Fruit fly (Drosophila melanogaster) whole organism, embryonic: ENCODE measurements around the gene CG32642.

Experiments used
- CG3065 ChIP-seq: fragments of 200-800 bp; sonication (Bioruptor generic); optimal IDR thresholded peaks from 2 replicates; lab custom pipeline; 2016; ENCODE audit warnings: missing biosample characterization, missing genetic modification characterization
- CG3407 ChIP-seq: fragments of 200-800 bp; sonication (Bioruptor generic); optimal IDR thresholded peaks from 2 replicates; lab custom pipeline; 2018; ENCODE audit warnings: missing biosample characterization, mild to moderate bottlenecking, missing genetic modification characterization
- CG4617 ChIP-seq: fragments of 200-800 bp; sonication (Bioruptor generic); optimal IDR thresholded peaks from 3 replicates; lab custom pipeline; 2016; ENCODE audit warnings: missing biosample characterization, missing genetic modification characterization, borderline replicate concordance
- E2f2 ChIP-seq: fragments of 200-800 bp; sonication (Bioruptor generic); IDR thresholded peaks from 2 replicates; pipeline ENCODE4 v1.3.6; 2022; ENCODE audit warnings: missing biosample characterization, missing genetic modification characterization
- Xrp1 ChIP-seq: fragments of 200-800 bp; sonication (Bioruptor generic); IDR thresholded peaks from 2 replicates; pipeline ENCODE4 v1.3.6; 2022; ENCODE audit warnings: missing biosample characterization, missing genetic modification characterization
- eyg ChIP-seq: fragments of 200-800 bp; sonication (Bioruptor generic); optimal IDR thresholded peaks from 3 replicates; lab custom pipeline; 2016; ENCODE audit warnings: missing biosample characterization, missing genetic modification characterization
- luna ChIP-seq: fragments of 200-800 bp; sonication (Bioruptor generic); optimal IDR thresholded peaks from 2 replicates; lab custom pipeline; 2016; ENCODE audit warnings: missing biosample characterization, missing genetic modification characterization
- pfk ChIP-seq: fragments of 200-800 bp; sonication (Bioruptor generic); optimal IDR thresholded peaks from 2 replicates; lab custom pipeline; 2018; ENCODE audit warnings: missing biosample characterization, mild to moderate bottlenecking, missing genetic modification characterization, moderate library complexity
- pho ChIP-seq: fragments of 200-800 bp; sonication (Bioruptor generic); optimal IDR thresholded peaks from 2 replicates; lab custom pipeline; 2016; ENCODE audit warnings: missing biosample characterization, missing genetic modification characterization
- unc-4 ChIP-seq: fragments of 200-800 bp; sonication (Bioruptor generic); IDR thresholded peaks from 2 replicates; pipeline ENCODE4 v1.3.6; 2022; ENCODE audit warnings: missing biosample characterization, missing genetic modification characterization; ENCODE audit not compliant: partially characterized antibody

- TF ChIP-seq unc-4 (no peak), eyg (GFP tag; lab: Kevin White, UChicago) (no peak), Xrp1 (GFP tag; lab: Robert Waterston, UW) (no peak), pho (GFP tag; lab: Kevin White, UChicago) (no peak), pfk (GFP tag; lab: Kevin White, UChicago) (no peak), CG4617 (GFP tag; lab: Kevin White, UChicago) (no peak), luna (GFP tag; lab: Kevin White, UChicago) (no peak), CG3065 (GFP tag; lab: Kevin White, UChicago) (no peak), E2f2 (peak; percentile 29; the same call in 1 of the 2 replicates), CG3407 (GFP tag; lab: Kevin White, UChicago) (no peak)
Measured at dm6 chrX:12937825-12938520, 21.0 kb upstream of the CG32642 start.
